Worm (Caenorhabditis elegans) whole organism, midembryonic: ENCODE measurements around the gene cutl-9.

ENCODE experiments used
- T22C8.4 ChIP-seq: fragments of 200-800 bp; sonication (Bioruptor generic); IDR thresholded peaks from 2 replicates; pipeline ENCODE4 v1.3.6; 2022; ENCODE audit warnings: missing genetic modification characterization, missing compliant biosample characterization
- cog-1 ChIP-seq: sonication (generic microtip); optimal IDR thresholded peaks from 2 replicates; lab custom pipeline; 2016; ENCODE audit warnings: missing genetic modification characterization, missing compliant biosample characterization
- flt-1 ChIP-seq: fragments of 200-800 bp; sonication (Bioruptor generic); IDR thresholded peaks from 2 replicates; pipeline ENCODE4 v1.3.6; 2022; ENCODE audit warnings: missing genetic modification characterization, missing compliant biosample characterization
- klf-2 ChIP-seq: fragments of 200-800 bp; sonication (Bioruptor generic); conservative IDR thresholded peaks from 2 replicates; pipeline ENCODE4 v1.3.6; 2022; ENCODE audit warnings: missing genetic modification reagents, missing genetic modification characterization, missing compliant biosample characterization
- med-1 ChIP-seq: sonication (generic microtip); optimal IDR thresholded peaks from 2 replicates; lab custom pipeline; 2017; ENCODE audit warnings: missing genetic modification characterization, mild to moderate bottlenecking, missing compliant biosample characterization, antibody characterized with exemption, missing genetic modification reagents; ENCODE audit not compliant: insufficient read depth
- ref-1 ChIP-seq: fragments of 200-800 bp; sonication (Bioruptor generic); conservative IDR thresholded peaks from 2 replicates; pipeline ENCODE4 v1.3.6; 2022; ENCODE audit warnings: missing genetic modification reagents, missing genetic modification characterization, missing compliant biosample characterization
- tab-1 ChIP-seq: fragments of 200-800 bp; sonication (Bioruptor generic); IDR thresholded peaks from 2 replicates; pipeline ENCODE4 v1.3.6; 2022; ENCODE audit warnings: missing genetic modification characterization, missing compliant biosample characterization
- ztf-23 ChIP-seq: fragments of 200-800 bp; sonication (Bioruptor generic); IDR thresholded peaks from 2 replicates; pipeline ENCODE4 v1.3.6; 2022; ENCODE audit warnings: missing genetic modification reagents, missing genetic modification characterization, missing compliant biosample characterization
- ztf-29 ChIP-seq: fragments of 200-800 bp; sonication (Bioruptor generic); IDR thresholded peaks from 2 replicates; pipeline ENCODE4 v1.3.6; 2022; ENCODE audit warnings: missing genetic modification reagents, missing genetic modification characterization, missing compliant biosample characterization

cutl-9 gene

DNA sequence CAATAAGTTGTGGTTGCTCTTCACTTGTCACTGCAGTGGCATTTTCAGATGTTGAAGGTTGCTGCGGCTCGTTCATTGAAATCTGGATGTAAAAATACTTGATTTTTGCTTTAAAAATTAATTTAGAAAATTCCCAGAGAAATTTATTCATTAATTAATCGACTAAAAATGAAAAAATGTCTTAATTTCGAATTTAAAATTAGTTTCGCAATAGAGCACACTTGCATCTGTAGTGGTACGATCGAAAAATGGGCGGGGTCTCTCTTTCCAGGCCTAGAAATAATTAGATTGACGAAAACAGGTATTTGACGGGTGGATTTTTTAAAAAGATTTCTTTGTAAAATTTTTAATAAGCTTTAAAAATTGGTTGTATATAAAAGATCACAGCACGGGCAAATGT, 40.6 kb downstream of the cutl-9 start, which contains the start of gene D2089.8:
D2089.8 (minus strand) TSS at position 84 of the 400 bp plus-strand sequence.
- no peak for TF ChIP-seq med-1 (GFP tag; lab: Kevin White, UChicago)
- TF ChIP-seq T22C8.4 (GFP tag; lab: Robert Waterston, UW), result no peak
- TF ChIP-seq tab-1 (GFP tag; lab: Robert Waterston, UW), result no peak
- no peak for TF ChIP-seq cog-1 (tag; lab: Kevin White, UChicago)
- no peak for TF ChIP-seq ztf-23 (GFP tag; lab: Robert Waterston, UW)
- TF ChIP-seq ztf-29 (GFP tag; lab: Robert Waterston, UW), result no peak
- TF ChIP-seq ref-1 (GFP tag; lab: Robert Waterston, UW), result no peak
- TF ChIP-seq flt-1 (GFP tag; lab: Robert Waterston, UW), result no peak
- no peak for TF ChIP-seq klf-2

DNA sequence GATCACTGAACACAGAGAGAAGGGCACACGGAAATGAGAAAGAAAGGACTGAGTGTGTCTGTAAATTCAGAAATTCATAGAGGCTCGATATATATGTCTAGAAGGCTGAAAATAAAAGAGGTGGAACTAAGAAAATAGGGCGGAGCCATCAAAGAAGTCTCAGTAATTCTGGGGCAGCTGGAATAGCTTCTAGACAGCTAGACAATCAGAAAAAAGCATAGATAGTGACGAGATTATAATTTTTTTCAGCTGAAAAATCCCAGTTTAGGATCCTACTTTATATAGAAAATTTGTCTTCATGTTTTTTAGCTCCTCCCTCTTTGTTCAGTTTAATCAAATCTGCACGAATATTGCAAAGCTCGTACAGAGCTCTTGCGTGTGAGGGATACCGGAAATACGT, 43.0 kb downstream of the cutl-9 start, which contains the start of gene D2089.3:
D2089.3 (minus strand) TSS at position 101 of the 400 bp plus-strand sequence.
- TF ChIP-seq klf-2, result no peak
- no peak for TF ChIP-seq tab-1 (GFP tag; lab: Robert Waterston, UW)

DNA sequence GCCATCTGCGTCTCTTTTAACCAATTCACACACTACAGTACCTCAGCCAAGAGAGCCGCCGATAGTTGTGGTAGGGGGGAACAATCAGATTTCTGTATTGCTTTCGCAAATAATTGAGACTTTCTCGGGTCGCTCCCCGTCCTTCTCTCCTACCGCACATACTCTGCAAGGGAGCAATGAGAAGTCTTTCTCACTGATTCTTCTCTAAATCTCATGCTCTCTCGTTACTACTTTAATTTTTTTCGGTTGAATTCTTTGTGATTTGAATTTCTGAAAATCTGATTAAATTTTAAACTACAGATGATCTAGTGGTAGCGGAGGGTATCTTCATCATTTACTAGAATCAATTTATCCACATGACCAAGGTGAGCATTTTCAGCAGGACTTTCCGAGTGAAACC, 53.2 kb downstream of the cutl-9 start, which contains the start of gene ptb-1:
ptb-1 (plus strand) TSS at position 301 of the 400 bp plus-strand sequence.
- TF ChIP-seq flt-1 (GFP tag; lab: Robert Waterston, UW) (no peak), cog-1 (tag; lab: Kevin White, UChicago) (no peak)
